Fruit fly (Drosophila melanogaster): ENCODE results near the gene Tdrd3.

Tdrd3 gene

DNA sequence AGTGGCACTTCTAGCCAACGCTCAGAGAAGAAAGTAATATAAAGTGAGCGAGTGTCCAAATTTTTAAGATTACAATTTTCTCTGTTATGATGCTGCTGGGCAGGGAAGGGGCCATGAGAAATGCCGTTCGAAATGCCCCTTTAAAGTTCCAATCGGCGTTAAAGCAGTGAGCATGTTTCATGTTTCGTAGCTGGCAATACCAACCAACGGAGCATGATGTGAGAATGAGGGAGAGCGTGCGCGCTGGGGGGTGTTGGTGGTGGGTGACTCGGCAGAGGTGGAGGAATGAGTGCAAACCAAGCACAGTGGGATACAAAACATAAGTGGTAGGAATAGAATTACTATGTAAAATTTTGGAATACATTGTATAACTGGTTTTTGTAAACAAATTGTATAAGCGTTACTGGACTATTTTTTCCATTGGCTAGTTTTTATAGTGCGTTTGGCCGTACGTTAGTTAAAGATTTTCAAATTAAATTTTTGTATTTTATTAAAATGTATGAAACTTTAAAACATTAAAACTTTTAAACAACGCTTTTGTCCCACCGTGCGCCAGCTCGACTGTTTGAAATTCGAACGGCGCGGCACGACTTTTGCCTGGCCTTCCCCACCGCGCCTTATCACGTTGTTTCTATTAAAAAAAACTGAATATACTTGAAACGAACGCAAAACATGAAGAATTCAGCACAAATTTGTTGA is 27.3 kb upstream of the Tdrd3 start (continued):
- TF ChIP-seq NfI (GFP tag; optimal IDR thresholded peaks at IDR 0.05) (peak; percentile 100), fru (optimal IDR thresholded peaks at IDR 0.05) (no peak), CG2889 (GFP tag; IDR thresholded peaks at IDR 0.05) (peak; percentile 99), Gsc (GFP tag; IDR thresholded peaks at IDR 0.05) (peak; percentile 98), al (GFP tag; IDR thresholded peaks at IDR 0.05) (peak; percentile 100), CG12659 (GFP tag; optimal IDR thresholded peaks at IDR 0.05) (peak; percentile 100), CG32772 (GFP tag; IDR thresholded peaks at IDR 0.05) (peak; percentile 99), Atf-2 (GFP tag; optimal IDR thresholded peaks at IDR 0.05) (peak; percentile 99), danr (GFP tag; IDR thresholded peaks at IDR 0.05) (peak; percentile 100), CG8924 (tag; optimal IDR thresholded peaks at IDR 0.05) (peak; percentile 100), tap (tag; optimal IDR thresholded peaks at IDR 0.05) (peak; percentile 100), sisA (GFP tag; IDR thresholded peaks at IDR 0.05) (peak; percentile 99), Dek (tag; optimal IDR thresholded peaks at IDR 0.05) (peak; percentile 100), ara (GFP tag; IDR thresholded peaks at IDR 0.05) (peak; percentile 99), Sin3A (optimal IDR thresholded peaks at IDR 0.05) (no peak), ci (GFP tag; IDR thresholded peaks at IDR 0.05) (peak; percentile 99), chinmo (GFP tag; IDR thresholded peaks at IDR 0.05; ENCODE audit: partially characterized antibody) (peak; percentile 89; the same call in 3 of the 4 replicates), nerfin-2 (GFP tag; IDR thresholded peaks at IDR 0.05; ENCODE audit: partially characterized antibody) (peak; percentile 46; the same call in 1 of the 2 replicates), Pdp1 (GFP tag; optimal IDR thresholded peaks at IDR 0.05) (peak; percentile 98 to 99), tup (GFP tag; optimal IDR thresholded peaks at IDR 0.05) (peak; percentile 98), CG10543 (GFP tag; optimal IDR thresholded peaks at IDR 0.05) (peak; percentile 100), CG6272 (GFP tag; IDR thresholded peaks at IDR 0.05) (peak; percentile 99), Trl (optimal IDR thresholded peaks at IDR 0.05) (peak; percentile 74 to 95), Trl (GFP tag; optimal IDR thresholded peaks at IDR 0.05) (peak; percentile 99), dmrt99B (tag; optimal IDR thresholded peaks at IDR 0.05) (peak; percentile 100), CG15269 (tag; optimal IDR thresholded peaks at IDR 0.05) (peak; percentile 100), CG5180 (GFP tag; optimal IDR thresholded peaks at IDR 0.05) (peak; percentile 95), schlank (tag; optimal IDR thresholded peaks at IDR 0.05) (peak; percentile 99), scrt (GFP tag; optimal IDR thresholded peaks at IDR 0.05) (peak; percentile 99), CG10565 (GFP tag; optimal IDR thresholded peaks at IDR 0.05) (peak; percentile 97), sob (GFP tag; IDR thresholded peaks at IDR 0.05) (peak; percentile 100), ttk (GFP tag; IDR thresholded peaks at IDR 0.05) (peak; percentile 99), dm (GFP tag; optimal IDR thresholded peaks at IDR 0.05) (peak; percentile 97), bigmax (GFP tag; optimal IDR thresholded peaks at IDR 0.05) (peak; percentile 24), CG9215 (GFP tag; IDR thresholded peaks at IDR 0.05) (peak; percentile 99), crc (GFP tag; optimal IDR thresholded peaks at IDR 0.05) (peak; percentile 98), dimm (GFP tag; IDR thresholded peaks at IDR 0.05) (peak; percentile 99), br (optimal IDR thresholded peaks at IDR 0.05) (no peak), gce (GFP tag; IDR thresholded peaks at IDR 0.05) (peak; percentile 99), CG10147 (GFP tag; optimal IDR thresholded peaks at IDR 0.05) (peak; percentile 100), CG11456 (GFP tag; IDR thresholded peaks at IDR 0.05) (peak; percentile 99), CG7745 (tag; optimal IDR thresholded peaks at IDR 0.05) (peak; percentile 87), CG12104 (GFP tag; optimal IDR thresholded peaks at IDR 0.05) (peak; percentile 100), nom (GFP tag; optimal IDR thresholded peaks at IDR 0.05) (peak; percentile 99), Antp (GFP tag; optimal IDR thresholded peaks at IDR 0.05) (peak; percentile 98), CG14860 (GFP tag; IDR thresholded peaks at IDR 0.05; ENCODE audit: partially characterized antibody) (peak; percentile 73), grn (GFP tag; optimal IDR thresholded peaks at IDR 0.05) (peak; percentile 96), Xrp1 (GFP tag; IDR thresholded peaks at IDR 0.05) (peak; percentile 100), CG1024 (GFP tag; IDR thresholded peaks at IDR 0.05) (peak; percentile 92), CG17802 (tag; optimal IDR thresholded peaks at IDR 0.05) (peak; percentile 94), otp (GFP tag; IDR thresholded peaks at IDR 0.05) (peak; percentile 99)
